Worm (Caenorhabditis elegans) whole organism, young adult: ENCODE data around the gene ZK1248.4.

Experiments used
- F33H1.4 ChIP-seq: fragments of 200-800 bp; sonication (Bioruptor generic); IDR thresholded peaks from 2 replicates; pipeline ENCODE4 v1.3.6; 2022; ENCODE audit warnings: missing genetic modification reagents, missing genetic modification characterization, missing compliant biosample characterization
- rec-8 ChIP-seq, 2 experiments: sonication (generic microtip); optimal IDR thresholded peaks; 2 replicates each; lab custom pipeline; 2016; ENCODE audit warnings: mild to moderate bottlenecking in 2 of 2, missing genetic modification characterization in 2 of 2, missing genetic modification reagents in 2 of 2, missing genotype in 2 of 2, missing biosample characterization in 1 of 2, missing compliant biosample characterization in 1 of 2, moderate library complexity in 1 of 2
- unc-62 ChIP-seq: fragments of 150-350 bp; optimal IDR thresholded peaks from 2 replicates; lab custom pipeline; 2014; ENCODE audit warnings: missing biosample characterization, missing genetic modification reagents, missing genetic modification characterization
- ztf-18 ChIP-seq: sonication (generic microtip); optimal IDR thresholded peaks from 2 replicates; lab custom pipeline; 2016; ENCODE audit warnings: missing genotype, mild to moderate bottlenecking, missing genetic modification characterization, missing compliant biosample characterization

DNA sequence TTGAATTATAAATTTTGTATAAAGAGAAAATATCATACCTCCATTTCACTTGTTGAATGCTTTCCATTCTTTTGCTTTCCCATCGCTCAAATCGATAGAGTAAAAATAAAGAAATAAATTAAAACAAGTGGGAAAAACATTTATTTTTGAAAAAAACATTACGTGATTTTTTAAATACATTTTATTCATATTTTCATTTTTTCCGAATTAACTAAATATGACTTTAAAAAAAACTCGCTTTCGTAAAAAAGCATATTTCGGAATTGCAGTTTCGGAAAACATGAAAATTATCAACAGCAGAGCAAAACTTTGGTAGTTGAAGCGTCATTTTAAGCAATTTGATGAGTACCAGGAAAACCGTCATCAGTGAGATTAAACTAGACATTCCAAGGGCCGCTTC lies 18.8 kb upstream of the ZK1248.4 start, which contains the start of gene K05F1.8:
- TF ChIP-seq rec-8 (tag; optimal IDR thresholded peaks at IDR 0.05; lab: Kevin White, UChicago) (no peak), F33H1.4 (GFP tag; lab: Robert Waterston, UW) (no peak), ztf-18 (tag; lab: Kevin White, UChicago) (no peak), unc-62 (GFP tag; lab: Kevin White, UChicago) (no peak)
